Fruit fly (Drosophila melanogaster) whole organism, wandering third instar larva: ENCODE data around the gene CG43800.

Experiments
- Dfd ChIP-seq: fragments of >200 bp; optimal IDR thresholded peaks from 2 replicates; lab custom pipeline; 2017; ENCODE audit warnings: missing biosample characterization, missing genetic modification characterization
- Hr78 ChIP-seq: fragments of >200 bp; optimal IDR thresholded peaks from 2 replicates; lab custom pipeline; 2017; ENCODE audit warnings: missing biosample characterization, missing genetic modification characterization
- Jra ChIP-seq: sonication (Bioruptor generic); optimal IDR thresholded peaks from 2 replicates; lab custom pipeline; 2016; ENCODE audit warnings: missing biosample characterization, missing genetic modification characterization
- N ChIP-seq: fragments of >200 bp; optimal IDR thresholded peaks from 2 replicates; lab custom pipeline; 2018; ENCODE audit warnings: missing biosample characterization, missing external identifiers, missing genetic modification characterization
- br ChIP-seq: fragments of 200-800 bp; sonication (Bioruptor generic); optimal IDR thresholded peaks from 2 replicates; lab custom pipeline; 2016; ENCODE audit warnings: missing biosample characterization, missing genetic modification characterization
- foxo ChIP-seq, 2 experiments: fragments of 200-800 bp; sonication (Bioruptor generic); optimal IDR thresholded peaks; 2 replicates in 1 of 2; 3 replicates in 1 of 2; lab custom pipeline; 2016 to 2017; ENCODE audit warnings: missing biosample characterization in 2 of 2, missing genetic modification characterization in 2 of 2
- h ChIP-seq: fragments of 200-800 bp; sonication (Bioruptor generic); optimal IDR thresholded peaks from 3 replicates; lab custom pipeline; 2016; ENCODE audit warnings: missing biosample characterization, mild to moderate bottlenecking, missing genetic modification characterization
- psq ChIP-seq: fragments of 200-800 bp; sonication (Bioruptor generic); optimal IDR thresholded peaks from 3 replicates; lab custom pipeline; 2017; ENCODE audit warnings: missing biosample characterization, mild to moderate bottlenecking, missing genetic modification characterization, moderate library complexity
- rgr ChIP-seq: fragments of 200-800 bp; sonication (Bioruptor generic); optimal IDR thresholded peaks from 3 replicates; lab custom pipeline; 2016; ENCODE audit warnings: missing biosample characterization, mild to moderate bottlenecking, missing genetic modification characterization
- usp ChIP-seq: fragments of >200 bp; optimal IDR thresholded peaks from 2 replicates; lab custom pipeline; 2017; ENCODE audit warnings: missing biosample characterization, missing genetic modification characterization
- woc ChIP-seq: sonication (Bioruptor generic); optimal IDR thresholded peaks from 2 replicates; lab custom pipeline; 2016; ENCODE audit warnings: missing biosample characterization, mild to moderate bottlenecking, missing genetic modification characterization

DNA sequence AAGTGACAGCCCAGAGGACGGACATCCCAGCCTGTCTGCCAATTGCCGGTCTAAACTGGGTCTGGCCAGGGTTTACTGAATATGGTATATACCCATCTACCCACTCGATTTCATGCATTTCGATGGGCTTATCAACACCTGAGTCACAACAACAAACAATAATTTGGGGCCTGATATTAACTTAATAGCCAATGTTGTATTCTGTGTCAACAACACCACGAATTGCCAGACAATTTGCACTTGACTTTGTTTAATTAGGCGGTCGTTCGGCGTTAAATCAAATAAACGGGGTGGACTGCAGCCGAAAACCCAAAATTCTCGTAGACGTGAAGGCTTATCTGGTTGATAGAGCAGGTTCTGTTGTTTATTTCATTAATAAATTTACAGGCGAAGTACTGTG is 6.7 kb upstream of the CG43800 start:
- TF ChIP-seq foxo (GFP tag; optimal IDR thresholded peaks at IDR 0.05; lab: Kevin White, UChicago) = peak; percentile 77 to 78
- no peak for TF ChIP-seq N (GFP tag; lab: Kevin White, UChicago)
- no peak for TF ChIP-seq Hr78 (GFP tag; lab: Kevin White, UChicago)
- peak; percentile 89 for TF ChIP-seq rgr (GFP tag; lab: Kevin White, UChicago)
- peak; percentile 93 for TF ChIP-seq h
- peak; percentile 84 for TF ChIP-seq br (GFP tag; lab: Kevin White, UChicago)
- peak; percentile 81 for TF ChIP-seq Jra (GFP tag; lab: Kevin White, UChicago)
- TF ChIP-seq usp (GFP tag; lab: Kevin White, UChicago) = no peak
- peak; percentile 56 for TF ChIP-seq psq (GFP tag; lab: Kevin White, UChicago)
- TF ChIP-seq Dfd (GFP tag; lab: Kevin White, UChicago) = no peak
- TF ChIP-seq woc (GFP tag; lab: Kevin White, UChicago) = peak; percentile 30
